Fruit fly (Drosophila melanogaster) ovary, adult (tissue): Measurements from ENCODE around the gene CG7564.
A peak's percentile ranks its signal among the peaks of the same experiment; 100 is the strongest.

ENCODE experiments used
- CG17801 ChIP-seq: fragments of 200-800 bp; optimal IDR thresholded peaks from 2 replicates; lab custom pipeline; 2019; ENCODE audit warnings: missing biosample characterization, mild to moderate bottlenecking, missing genetic modification characterization, moderate library complexity; ENCODE audit not compliant: partially characterized antibody

The CG7564 gene

dm6 chr3L:17562263-17562662, 48.2 kb downstream of the CG7564 start:
- TF ChIP-seq CG17801 (GFP tag; lab: Kevin White, UChicago): no peak

dm6 chr3L:17563133-17563532, 49.0 kb downstream of the CG7564 start:
- no peak for TF ChIP-seq CG17801 (GFP tag; lab: Kevin White, UChicago)

- TF ChIP-seq CG17801 (GFP tag; lab: Kevin White, UChicago): no peak
These were observed 49.6 kb downstream of the CG7564 start for dm6 chr3L:17563536-17564257.

dm6 chr3L:17566335-17567242, 52.5 kb downstream of the CG7564 start:
- TF ChIP-seq CG17801 (GFP tag; lab: Kevin White, UChicago): no peak

dm6 chr3L:17568698-17569097, 54.6 kb downstream of the CG7564 start:
- TF ChIP-seq CG17801 (GFP tag; lab: Kevin White, UChicago): no peak

- TF ChIP-seq CG17801 (GFP tag; lab: Kevin White, UChicago): no peak
These were observed 55.8 kb downstream of the CG7564 start for dm6 chr3L:17569737-17570546.

- TF ChIP-seq CG17801 (GFP tag; lab: Kevin White, UChicago): no peak
These were observed 56.4 kb downstream of the CG7564 start for dm6 chr3L:17570547-17570873.

dm6 chr3L:17572090-17572489, 58.0 kb downstream of the CG7564 start:
- TF ChIP-seq CG17801 (GFP tag; lab: Kevin White, UChicago): no peak

- peak; percentile 13 for TF ChIP-seq CG17801 (GFP tag; lab: Kevin White, UChicago)
These were observed 59.7 kb downstream of the CG7564 start for dm6 chr3L:17573823-17574222.
